Worm (Caenorhabditis elegans) whole organism, young adult: ENCODE measurements around the gene srz-13.
A peak's percentile ranks its signal among the peaks of the same experiment; 100 is the strongest.

Experiments used
- B0261.1 ChIP-seq: sonication (generic microtip); optimal IDR thresholded peaks from 2 replicates; lab custom pipeline; 2016; ENCODE audit warnings: mild to moderate bottlenecking, missing genetic modification characterization, moderate library complexity, missing compliant biosample characterization
- F22D6.2 ChIP-seq: sonication (generic microtip); optimal IDR thresholded peaks from 2 replicates; lab custom pipeline; 2016; ENCODE audit warnings: mild to moderate bottlenecking, missing genetic modification characterization, missing compliant biosample characterization
- F23B12.7 ChIP-seq: sonication (generic microtip); optimal IDR thresholded peaks from 2 replicates; lab custom pipeline; 2017; ENCODE audit warnings: missing genetic modification characterization, mild to moderate bottlenecking, missing compliant biosample characterization, antibody characterized with exemption, moderate library complexity; ENCODE audit not compliant: insufficient read depth
- F33H1.4 ChIP-seq: fragments of 200-800 bp; sonication (Bioruptor generic); IDR thresholded peaks from 2 replicates; pipeline ENCODE4 v1.3.6; 2022; ENCODE audit warnings: missing genetic modification reagents, missing genetic modification characterization, missing compliant biosample characterization
- F52B5.7 ChIP-seq: sonication (generic microtip); optimal IDR thresholded peaks from 2 replicates; lab custom pipeline; 2016; ENCODE audit warnings: mild to moderate bottlenecking, missing genetic modification characterization, missing compliant biosample characterization
- F55B11.4 ChIP-seq: sonication (generic microtip); optimal IDR thresholded peaks from 2 replicates; lab custom pipeline; 2016; ENCODE audit warnings: missing compliant biosample characterization, missing genetic modification characterization, borderline replicate concordance; ENCODE audit not compliant: insufficient read depth
- Y53G8AR.9 ChIP-seq: fragments of 200-800 bp; sonication (Bioruptor generic); conservative IDR thresholded peaks from 2 replicates; pipeline ENCODE4 v1.3.6; 2022; ENCODE audit warnings: missing genetic modification reagents, missing genetic modification characterization, missing compliant biosample characterization
- Y56A3A.18 ChIP-seq: fragments of 200-800 bp; sonication (Bioruptor generic); IDR thresholded peaks from 2 replicates; pipeline ENCODE4 v1.3.6; 2022; ENCODE audit warnings: missing genetic modification reagents, missing genetic modification characterization, missing compliant biosample characterization
- Y67H2A.10 ChIP-seq: fragments of 200-800 bp; sonication (Bioruptor generic); conservative IDR thresholded peaks from 2 replicates; pipeline ENCODE4 v1.3.6; 2022; ENCODE audit warnings: missing genetic modification reagents, missing genetic modification characterization, missing compliant biosample characterization
- attf-6 ChIP-seq: fragments of 200-800 bp; sonication (Bioruptor generic); IDR thresholded peaks from 2 replicates; pipeline ENCODE4 v1.3.6; 2022; ENCODE audit warnings: missing genetic modification reagents, missing genetic modification characterization, missing compliant biosample characterization
- cebp-2 ChIP-seq: fragments of 200-800 bp; sonication (Bioruptor generic); IDR thresholded peaks from 2 replicates; pipeline ENCODE4 v1.3.6; 2022; ENCODE audit warnings: missing genetic modification characterization, missing compliant biosample characterization
- ceh-40 ChIP-seq: fragments of 200-800 bp; sonication (Bioruptor generic); IDR thresholded peaks from 2 replicates; pipeline ENCODE4 v1.3.6; 2022; ENCODE audit warnings: missing genetic modification characterization, missing compliant biosample characterization
- dox-1 ChIP-seq: fragments of 200-800 bp; sonication (Bioruptor generic); IDR thresholded peaks from 2 replicates; pipeline ENCODE4 v1.3.6; 2022; ENCODE audit warnings: missing genetic modification reagents, missing genetic modification characterization, missing compliant biosample characterization
- dpl-1 ChIP-seq: fragments of 150-350 bp; optimal IDR thresholded peaks from 2 replicates; lab custom pipeline; 2014; ENCODE audit warnings: missing biosample characterization, missing genetic modification reagents, missing genetic modification characterization
- egl-44 ChIP-seq: fragments of 200-800 bp; sonication (Bioruptor generic); IDR thresholded peaks from 2 replicates; pipeline ENCODE4 v1.3.6; 2022; ENCODE audit warnings: missing genetic modification reagents, missing genetic modification characterization, missing compliant biosample characterization
- egrh-3 ChIP-seq: fragments of 200-800 bp; sonication (Bioruptor generic); IDR thresholded peaks from 2 replicates; pipeline ENCODE4 v1.3.6; 2022; ENCODE audit warnings: missing genetic modification reagents, missing genetic modification characterization, missing compliant biosample characterization
- ekl-4 ChIP-seq: fragments of 200-800 bp; sonication (Bioruptor generic); IDR thresholded peaks from 2 replicates; pipeline ENCODE4 v1.3.6; 2022; ENCODE audit warnings: missing genetic modification reagents, missing genetic modification characterization, missing compliant biosample characterization
- ets-4 ChIP-seq: fragments of 200-800 bp; sonication (Bioruptor generic); optimal IDR thresholded peaks from 2 replicates; lab custom pipeline; 2018; ENCODE audit warnings: mild to moderate bottlenecking, missing genetic modification characterization, missing compliant biosample characterization
- gei-17 ChIP-seq: fragments of 200-800 bp; sonication (Bioruptor generic); optimal IDR thresholded peaks from 2 replicates; lab custom pipeline; 2018; ENCODE audit warnings: mild to moderate bottlenecking, missing genetic modification characterization, missing compliant biosample characterization
- hlh-26 ChIP-seq: fragments of 200-800 bp; sonication (Bioruptor generic); conservative IDR thresholded peaks from 2 replicates; pipeline ENCODE4 v1.3.6; 2022; ENCODE audit warnings: missing genetic modification reagents, missing genetic modification characterization, missing compliant biosample characterization
- hrde-1 ChIP-seq: sonication (generic microtip); optimal IDR thresholded peaks from 2 replicates; lab custom pipeline; 2016; ENCODE audit warnings: missing genetic modification characterization, mild to moderate bottlenecking, missing compliant biosample characterization, moderate library complexity, missing genotype, missing genetic modification reagents, borderline replicate concordance
- hsf-1 ChIP-seq: fragments of 200-800 bp; sonication (Bioruptor generic); IDR thresholded peaks from 2 replicates; pipeline ENCODE4 v1.3.6; 2022; ENCODE audit warnings: missing genetic modification reagents, missing genetic modification characterization, missing compliant biosample characterization
- lag-1 ChIP-seq: fragments of 200-800 bp; sonication (Bioruptor generic); IDR thresholded peaks from 2 replicates; pipeline ENCODE4 v1.3.6; 2022; ENCODE audit warnings: missing genetic modification reagents, missing genetic modification characterization, missing compliant biosample characterization
- let-607 ChIP-seq, 2 experiments: fragments of 200-800 bp in 1 of 2; sonication (Bioruptor generic) in 1 of 2; sonication (generic microtip) in 1 of 2; optimal IDR thresholded peaks; 2 replicates each; lab custom pipeline; 2016 to 2018; ENCODE audit warnings: mild to moderate bottlenecking in 2 of 2, missing compliant biosample characterization in 2 of 2, missing genetic modification characterization in 2 of 2, moderate library complexity in 2 of 2, missing genotype in 1 of 2
- lin-26 ChIP-seq: fragments of 200-800 bp; sonication (Bioruptor generic); IDR thresholded peaks from 2 replicates; pipeline ENCODE4 v1.3.6; 2022; ENCODE audit warnings: missing genetic modification reagents, missing genetic modification characterization, missing compliant biosample characterization
- lin-35 ChIP-seq, 3 experiments: fragments of 150-350 bp in 2 of 3; sonication (generic microtip) in 1 of 3; optimal IDR thresholded peaks; 2 replicates each; lab custom pipeline; 2014 to 2018; ENCODE audit warnings: missing biosample characterization in 3 of 3, missing genetic modification characterization in 3 of 3, missing genetic modification reagents in 3 of 3
- mxl-1 ChIP-seq: sonication (generic microtip); optimal IDR thresholded peaks from 2 replicates; lab custom pipeline; 2016; ENCODE audit warnings: missing genetic modification characterization, missing compliant biosample characterization
- nfyb-1 ChIP-seq: fragments of 200-800 bp; sonication (Bioruptor generic); IDR thresholded peaks from 2 replicates; pipeline ENCODE4 v1.3.6; 2022; ENCODE audit warnings: missing genetic modification reagents, missing genetic modification characterization, missing compliant biosample characterization
- nhr-27 ChIP-seq: fragments of 200-800 bp; sonication (Bioruptor generic); optimal IDR thresholded peaks from 2 replicates; lab custom pipeline; 2018; ENCODE audit warnings: mild to moderate bottlenecking, missing genetic modification characterization, moderate library complexity, missing compliant biosample characterization
- nhr-80 ChIP-seq: sonication (generic microtip); optimal IDR thresholded peaks from 2 replicates; lab custom pipeline; 2016; ENCODE audit warnings: missing genetic modification characterization, missing compliant biosample characterization
- rpc-1 ChIP-seq, 2 experiments: fragments of 150-350 bp in 1 of 2; sonication (generic microtip) in 1 of 2; optimal IDR thresholded peaks; 2 replicates each; lab custom pipeline; 2014 to 2018; ENCODE audit warnings: missing biosample characterization in 1 of 2, missing genetic modification characterization in 1 of 2, missing genetic modification reagents in 1 of 2, missing genotype in 1 of 2
- sea-2 ChIP-seq: fragments of 200-800 bp; sonication (Bioruptor generic); IDR thresholded peaks from 2 replicates; pipeline ENCODE4 v1.3.6; 2022; ENCODE audit warnings: missing genetic modification characterization, missing compliant biosample characterization
- snpc-1.1 ChIP-seq: sonication (generic microtip); optimal IDR thresholded peaks from 2 replicates; lab custom pipeline; 2017; ENCODE audit warnings: missing genetic modification characterization, mild to moderate bottlenecking, missing compliant biosample characterization, antibody characterized with exemption, moderate library complexity, missing genotype, missing genetic modification reagents; ENCODE audit not compliant: insufficient read depth
- snpc-4 ChIP-seq, 5 experiments: fragments of 150-350 bp in 1 of 5; sonication (generic microtip) in 4 of 5; optimal IDR thresholded peaks; 2 replicates each; lab custom pipeline; 2014 to 2018; ENCODE audit warnings: missing genetic modification characterization in 5 of 5, missing biosample characterization in 3 of 5, antibody characterized with exemption in 2 of 5, mild to moderate bottlenecking in 2 of 5, missing compliant biosample characterization in 2 of 5, missing genotype in 2 of 5, moderate library complexity in 2 of 5, missing genetic modification reagents in 1 of 5
- tbp1 ChIP-seq: fragments of 200-800 bp; sonication (Bioruptor generic); optimal IDR thresholded peaks from 2 replicates; lab custom pipeline; 2018; ENCODE audit warnings: mild to moderate bottlenecking, missing genetic modification characterization, missing compliant biosample characterization
- unc-130 ChIP-seq: sonication (generic microtip); optimal IDR thresholded peaks from 2 replicates; lab custom pipeline; 2016; ENCODE audit warnings: missing genetic modification reagents, missing genetic modification characterization, missing compliant biosample characterization

srz-13 gene

ce11 chrV:16218522-16218921, 36.3 kb downstream of the srz-13 start, which contains the start of gene F11A5.15:
Gene F11A5.15, minus strand, starts transcription at chrV:16218622.
- TF ChIP-seq egl-44 (no peak), F55B11.4 (tag; lab: Kevin White, UChicago) (no peak), nhr-80 (tag; lab: Kevin White, UChicago) (no peak)

DNA sequence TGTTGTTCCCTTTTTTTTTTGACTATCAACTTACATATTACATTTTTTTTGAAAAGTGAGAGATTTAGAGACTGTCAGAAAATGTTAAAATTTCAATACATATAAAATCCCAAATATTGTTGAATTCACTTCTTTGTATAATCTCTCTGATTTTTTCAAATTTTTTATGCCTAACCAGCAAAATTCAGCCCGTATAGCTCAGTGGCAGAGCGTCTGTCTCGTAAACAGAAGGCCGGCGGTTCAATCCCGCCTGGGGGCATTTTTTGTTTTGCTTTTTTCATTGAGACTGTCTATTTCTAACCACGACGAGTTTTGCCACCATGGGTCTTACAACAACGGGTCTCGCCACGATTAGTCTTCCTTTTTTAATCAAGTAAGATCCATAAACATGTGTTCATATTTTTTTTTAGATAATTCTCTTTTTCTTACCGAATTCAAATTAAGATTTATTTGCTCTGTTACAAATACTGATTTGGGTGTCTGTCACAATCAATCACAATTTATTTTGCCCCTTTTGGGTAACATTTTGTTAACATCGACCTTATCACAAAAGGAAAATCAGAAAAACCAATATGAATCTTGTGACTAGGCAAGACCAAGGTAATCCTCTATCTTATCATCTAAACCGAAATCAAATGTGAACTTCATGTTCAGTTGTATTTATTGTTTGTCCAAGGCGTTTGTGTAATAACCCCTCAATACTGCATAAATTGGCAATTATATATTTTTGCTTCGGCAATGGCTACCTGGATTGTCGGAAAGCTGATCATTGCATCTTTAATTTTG, 37.0 kb downstream of the srz-13 start, which contains the start of gene glc-1:
Gene glc-1, plus strand, starts transcription at position 663 of the 786 bp plus-strand sequence.
- 0 out of 2 replicates have a peak, but pooled peaks have one; percentile 27 for TF ChIP-seq attf-6
- TF ChIP-seq tbp1 (GFP tag; lab: Kevin White, UChicago) = peak; percentile 74
- TF ChIP-seq rpc-1 (optimal IDR thresholded peaks at IDR 0.05; lab: Kevin White, UChicago) = peak; percentile 29
- TF ChIP-seq rpc-1 (tag; optimal IDR thresholded peaks at IDR 0.05; lab: Kevin White, UChicago) = peak; percentile 74
- no peak for TF ChIP-seq unc-130
- TF ChIP-seq snpc-4 (GFP tag; optimal IDR thresholded peaks at IDR 0.05; lab: Kevin White, UChicago) = no peak
- peak in 1 of 4 experiments; percentile 21 for TF ChIP-seq snpc-4 (tag; optimal IDR thresholded peaks at IDR 0.05; lab: Kevin White, UChicago)
- no peak for TF ChIP-seq sea-2 (GFP tag; lab: Robert Waterston, UW)
- peak; percentile 42 for TF ChIP-seq B0261.1

DNA sequence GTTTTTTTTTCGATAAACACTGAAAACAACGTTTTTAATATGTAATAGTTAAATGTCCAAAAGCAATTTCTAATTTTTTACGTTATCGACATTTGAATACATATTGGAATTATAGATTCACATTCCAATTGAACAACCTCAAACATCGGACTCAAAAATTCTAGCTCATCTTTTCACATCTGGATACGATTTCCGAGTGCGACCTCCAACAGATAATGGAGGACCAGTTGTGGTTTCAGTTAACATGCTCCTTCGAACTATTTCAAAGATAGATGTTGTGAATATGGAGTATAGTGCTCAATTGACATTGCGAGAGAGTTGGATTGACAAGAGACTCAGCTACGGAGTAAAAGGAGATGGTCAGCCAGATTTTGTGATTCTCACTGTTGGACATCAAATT, 37.8 kb downstream of the srz-13 start:
- TF ChIP-seq gei-17 (GFP tag; lab: Kevin White, UChicago) (no peak), cebp-2 (GFP tag; lab: Robert Waterston, UW) (no peak)

DNA sequence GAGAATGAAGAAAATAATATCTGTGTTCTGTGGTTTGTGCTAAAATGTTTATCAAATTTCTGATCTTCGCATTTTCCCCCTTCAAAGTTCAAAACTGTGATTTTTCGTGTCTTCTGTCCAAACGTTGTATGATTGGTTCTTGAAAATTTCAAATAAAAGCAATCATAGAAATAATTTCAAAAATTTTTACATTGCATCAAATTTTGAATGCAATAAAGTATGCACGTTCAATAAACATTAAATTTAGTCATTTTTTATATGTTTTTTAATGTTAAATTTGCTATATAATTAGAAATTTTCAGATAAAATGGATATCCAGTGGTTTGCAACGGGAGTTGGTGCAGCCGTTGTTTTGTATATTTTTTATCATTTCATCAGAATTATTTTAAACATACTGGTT, 41.8 kb downstream of the srz-13 start, which contains the start of gene stdh-2:
Gene stdh-2, plus strand, starts transcription at position 301 of the 400 bp plus-strand sequence.
- TF ChIP-seq snpc-1.1 (tag; lab: Kevin White, UChicago) (no peak), F33H1.4 (GFP tag; lab: Robert Waterston, UW) (no peak), nhr-27 (tag; lab: Kevin White, UChicago) (no peak), F22D6.2 (tag; lab: Kevin White, UChicago) (no peak), mxl-1 (tag; lab: Kevin White, UChicago) (no peak), Y53G8AR.9 (GFP tag; lab: Robert Waterston, UW) (no peak), nfyb-1 (no peak), ceh-40 (GFP tag; lab: Robert Waterston, UW) (no peak), egrh-3 (GFP tag; lab: Robert Waterston, UW) (no peak)

DNA sequence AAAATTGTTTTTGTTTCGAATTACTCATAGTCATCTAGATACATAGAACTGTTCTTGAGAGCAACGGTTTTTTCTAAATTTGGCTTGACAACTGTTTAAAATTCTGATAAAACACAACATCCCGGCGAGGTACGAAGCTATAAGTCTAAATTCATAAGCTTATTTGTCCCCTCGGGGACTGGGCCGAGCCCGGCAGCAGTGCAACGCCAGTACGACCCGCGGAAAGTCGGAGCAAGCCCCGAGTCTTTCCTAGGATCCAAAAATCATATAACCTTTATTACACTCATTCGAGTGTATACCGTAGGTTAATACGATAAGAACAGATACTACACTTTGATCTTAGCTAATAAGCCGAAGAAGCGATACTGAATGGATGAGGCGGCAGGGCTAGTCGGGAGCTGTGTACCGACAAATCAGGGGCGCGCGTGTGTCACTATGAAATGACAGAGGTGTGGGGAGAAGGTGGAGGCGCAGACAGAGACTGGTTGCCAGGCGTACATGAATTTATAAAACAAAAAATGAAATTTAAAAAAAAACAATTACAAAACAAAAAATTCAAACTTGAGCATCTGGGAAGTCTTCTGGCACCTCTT, 43.4 kb downstream of the srz-13 start:
- TF ChIP-seq egrh-3 (GFP tag; lab: Robert Waterston, UW) = 0 out of 2 replicates have a peak, but pooled peaks have one; percentile 28
- TF ChIP-seq ets-4 (GFP tag; lab: Kevin White, UChicago) = no peak
- no peak for TF ChIP-seq hsf-1 (GFP tag; lab: Robert Waterston, UW)
- TF ChIP-seq hlh-26 = no peak
- no peak for TF ChIP-seq lag-1
- peak; percentile 70 for TF ChIP-seq tbp1 (GFP tag; lab: Kevin White, UChicago)
- TF ChIP-seq hrde-1 = no peak
- peak; percentile 13 for TF ChIP-seq unc-130
- no peak for TF ChIP-seq gei-17 (GFP tag; lab: Kevin White, UChicago)
- peak; percentile 65 for TF ChIP-seq ekl-4
- TF ChIP-seq F33H1.4 (GFP tag; lab: Robert Waterston, UW) = peak; percentile 14; the same call in 1 of the 2 replicates
- TF ChIP-seq nhr-27 (tag; lab: Kevin White, UChicago) = no peak
- TF ChIP-seq dpl-1 (GFP tag; lab: Kevin White, UChicago) = no peak
- TF ChIP-seq snpc-1.1 (tag; lab: Kevin White, UChicago) = peak; percentile 92
- 0 out of 2 replicates have a peak, but pooled peaks have one; percentile 40 for TF ChIP-seq Y56A3A.18
- TF ChIP-seq Y67H2A.10 (GFP tag; lab: Robert Waterston, UW) = no peak
- TF ChIP-seq lin-35 (GFP tag; optimal IDR thresholded peaks at IDR 0.05; lab: Kevin White, UChicago) = no peak
- TF ChIP-seq F23B12.7 (tag; lab: Kevin White, UChicago) = peak; percentile 52
- peak; percentile 96 for TF ChIP-seq attf-6
- TF ChIP-seq let-607 (tag; optimal IDR thresholded peaks at IDR 0.05; lab: Kevin White, UChicago) = no peak
- TF ChIP-seq lin-26 (GFP tag; lab: Robert Waterston, UW) = peak; percentile 82
- no peak for TF ChIP-seq F52B5.7 (tag; lab: Kevin White, UChicago)
- TF ChIP-seq dox-1 (GFP tag; lab: Robert Waterston, UW) = peak; percentile 77
